Fruit fly (Drosophila melanogaster): ENCODE measurements around the gene mtd.
A peak's percentile ranks its signal among the peaks of the same experiment; 100 is the strongest.

DNA sequence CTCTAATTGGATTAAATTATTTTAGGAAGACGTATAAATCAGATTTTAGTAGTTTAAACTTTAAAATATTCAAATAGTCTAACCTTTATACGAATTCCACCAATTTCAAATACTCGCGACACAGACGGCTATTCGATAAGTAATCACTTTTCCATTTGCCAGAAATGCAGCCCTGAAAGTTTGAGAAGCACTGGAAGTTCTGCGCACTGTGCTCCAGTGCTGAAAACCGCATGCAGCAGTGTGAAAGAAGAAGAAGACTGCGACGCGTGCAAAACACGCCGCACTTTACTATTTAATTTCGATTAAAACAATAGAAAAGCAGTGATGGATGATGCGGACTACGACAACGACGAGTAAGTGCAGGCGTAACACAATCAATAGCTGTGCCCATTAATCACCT, 21.3 kb upstream of the mtd start, which contains the start of gene Polr2F:
- TF ChIP-seq CG10631 (GFP tag; optimal IDR thresholded peaks at IDR 0.05) (no peak), OdsH (GFP tag; optimal IDR thresholded peaks at IDR 0.05) (no peak), Lpt (GFP tag; optimal IDR thresholded peaks at IDR 0.05) (peak; percentile 11), dsx (GFP tag; optimal IDR thresholded peaks at IDR 0.05; ENCODE audit: poor library complexity, severe bottlenecking) (no peak)
